Worm (Caenorhabditis elegans) whole organism, L3 larva: ENCODE measurements around the gene Y42G9A.2.
A peak's percentile ranks its signal among the peaks of the same experiment; 100 is the strongest.

ENCODE experiments used
- ZK546.5 ChIP-seq: sonication (generic microtip); optimal IDR thresholded peaks from 2 replicates; lab custom pipeline; 2017; ENCODE audit warnings: missing biosample characterization, missing genetic modification characterization
- aly-2 ChIP-seq: fragments of 150-350 bp; optimal IDR thresholded peaks from 2 replicates; lab custom pipeline; 2014; ENCODE audit warnings: missing biosample characterization, missing genetic modification characterization
- ama-1 ChIP-seq: fragments of 150-350 bp; optimal IDR thresholded peaks from 2 replicates; lab custom pipeline; 2018
- ceh-16 ChIP-seq: sonication (generic microtip); optimal IDR thresholded peaks from 2 replicates; lab custom pipeline; 2017; ENCODE audit warnings: missing biosample characterization, missing genetic modification characterization
- ceh-28 ChIP-seq: fragments of 150-350 bp; optimal IDR thresholded peaks from 2 replicates; lab custom pipeline; 2014; ENCODE audit warnings: missing biosample characterization, missing genetic modification reagents, missing genetic modification characterization
- ceh-82 ChIP-seq: fragments of 150-350 bp; optimal IDR thresholded peaks from 2 replicates; lab custom pipeline; 2014; ENCODE audit warnings: missing biosample characterization, missing genetic modification characterization
- ceh-9 ChIP-seq: sonication (generic microtip); optimal IDR thresholded peaks from 2 replicates; lab custom pipeline; 2018; ENCODE audit warnings: missing biosample characterization, missing genetic modification characterization
- daf-12 ChIP-seq: fragments of 150-350 bp; optimal IDR thresholded peaks from 2 replicates; lab custom pipeline; 2014; ENCODE audit warnings: missing biosample characterization, missing genetic modification reagents, missing genetic modification characterization
- egl-27 ChIP-seq: sonication (generic microtip); optimal IDR thresholded peaks from 4 replicates; lab custom pipeline; 2017; ENCODE audit warnings: missing biosample characterization, missing genetic modification reagents, missing genetic modification characterization
- egl-5 ChIP-seq: fragments of 150-350 bp; optimal IDR thresholded peaks from 2 replicates; lab custom pipeline; 2017; ENCODE audit warnings: missing biosample characterization, missing genetic modification reagents, missing genetic modification characterization, inconsistent platforms
- elt-1 ChIP-seq: fragments of 150-350 bp; optimal IDR thresholded peaks from 2 replicates; lab custom pipeline; 2014; ENCODE audit warnings: missing biosample characterization, missing genetic modification characterization
- elt-2 ChIP-seq: sonication (generic microtip); optimal IDR thresholded peaks from 2 replicates; lab custom pipeline; 2016; ENCODE audit warnings: missing genetic modification reagents, mild to moderate bottlenecking, missing genetic modification characterization, missing compliant biosample characterization
- elt-3 ChIP-seq, 3 experiments: fragments of 150-350 bp in 1 of 3; sonication (generic microtip) in 2 of 3; optimal IDR thresholded peaks; 2 replicates in 2 of 3; 4 replicates in 1 of 3; lab custom pipeline; 2014 to 2017; ENCODE audit warnings: missing biosample characterization in 3 of 3, missing genetic modification characterization in 3 of 3
- fkh-10 ChIP-seq: sonication (generic microtip); optimal IDR thresholded peaks from 2 replicates; lab custom pipeline; 2017; ENCODE audit warnings: missing biosample characterization, missing genetic modification reagents, missing genetic modification characterization
- fkh-2 ChIP-seq: fragments of 150-350 bp; optimal IDR thresholded peaks from 2 replicates; lab custom pipeline; 2014; ENCODE audit warnings: missing biosample characterization, missing genetic modification reagents, missing genetic modification characterization
- fos-1 ChIP-seq: fragments of 150-350 bp; optimal IDR thresholded peaks from 2 replicates; lab custom pipeline; 2014; ENCODE audit warnings: missing biosample characterization, missing genetic modification characterization
- jun-1 ChIP-seq: fragments of 150-350 bp; optimal IDR thresholded peaks from 2 replicates; lab custom pipeline; 2014; ENCODE audit warnings: missing biosample characterization, missing genetic modification reagents, missing genetic modification characterization
- lin-15B ChIP-seq: fragments of 150-350 bp; optimal IDR thresholded peaks from 2 replicates; lab custom pipeline; 2014; ENCODE audit warnings: missing biosample characterization, missing genetic modification characterization
- lin-39 ChIP-seq: fragments of 150-350 bp; optimal IDR thresholded peaks from 2 replicates; lab custom pipeline; 2018; ENCODE audit warnings: missing biosample characterization, missing genetic modification reagents, missing genetic modification characterization
- lsy-12 ChIP-seq: sonication (generic microtip); optimal IDR thresholded peaks from 2 replicates; lab custom pipeline; 2016; ENCODE audit warnings: mild to moderate bottlenecking, missing genetic modification characterization, missing compliant biosample characterization
- mdl-1 ChIP-seq: fragments of 150-350 bp; optimal IDR thresholded peaks from 2 replicates; lab custom pipeline; 2014; ENCODE audit warnings: missing biosample characterization, missing genetic modification characterization
- mml-1 ChIP-seq: fragments of 150-350 bp; sonication (generic microtip); optimal IDR thresholded peaks from 3 replicates; lab custom pipeline; 2014; ENCODE audit warnings: missing biosample characterization, missing genetic modification characterization
- nhr-11 ChIP-seq: fragments of 150-350 bp; optimal IDR thresholded peaks from 2 replicates; lab custom pipeline; 2014; ENCODE audit warnings: missing biosample characterization, missing genetic modification characterization
- nhr-12 ChIP-seq: fragments of 150-350 bp; optimal IDR thresholded peaks from 2 replicates; lab custom pipeline; 2014; ENCODE audit warnings: missing biosample characterization, missing genetic modification characterization
- nhr-23 ChIP-seq: fragments of 150-350 bp; optimal IDR thresholded peaks from 2 replicates; lab custom pipeline; 2014; ENCODE audit warnings: missing biosample characterization, missing genetic modification reagents, missing genetic modification characterization
- nhr-25 ChIP-seq: sonication (generic microtip); optimal IDR thresholded peaks from 2 replicates; lab custom pipeline; 2017; ENCODE audit warnings: missing biosample characterization, missing genetic modification characterization
- nhr-28 ChIP-seq: fragments of 150-350 bp; optimal IDR thresholded peaks from 2 replicates; lab custom pipeline; 2014; ENCODE audit warnings: missing biosample characterization, missing genetic modification characterization
- nhr-43 ChIP-seq: sonication (generic microtip); optimal IDR thresholded peaks from 2 replicates; lab custom pipeline; 2016; ENCODE audit warnings: mild to moderate bottlenecking, missing genetic modification characterization, missing compliant biosample characterization; ENCODE audit not compliant: poor library complexity, severe bottlenecking
- nhr-67 ChIP-seq: fragments of 150-350 bp; optimal IDR thresholded peaks from 2 replicates; lab custom pipeline; 2014; ENCODE audit warnings: missing biosample characterization, missing genetic modification characterization
- nhr-76 ChIP-seq: fragments of 150-350 bp; sonication (generic microtip); optimal IDR thresholded peaks from 5 replicates; lab custom pipeline; 2014; ENCODE audit warnings: missing biosample characterization, missing genetic modification characterization
- nhr-77 ChIP-seq: fragments of 150-350 bp; optimal IDR thresholded peaks from 2 replicates; lab custom pipeline; 2014; ENCODE audit warnings: missing biosample characterization, missing genetic modification characterization
- pha-4 ChIP-seq: fragments of 150-350 bp; optimal IDR thresholded peaks from 2 replicates; lab custom pipeline; 2014; ENCODE audit warnings: missing biosample characterization, missing genetic modification reagents, missing genetic modification characterization
- pqm-1 ChIP-seq: fragments of 150-350 bp; optimal IDR thresholded peaks from 2 replicates; lab custom pipeline; 2017; ENCODE audit warnings: missing biosample characterization, missing genetic modification characterization, inconsistent platforms
- sea-2 ChIP-seq: fragments of 150-350 bp; sonication (generic microtip); optimal IDR thresholded peaks from 4 replicates; lab custom pipeline; 2014; ENCODE audit warnings: missing biosample characterization, missing genetic modification reagents, missing genetic modification characterization
- skn-1 ChIP-seq: fragments of 150-350 bp; optimal IDR thresholded peaks from 2 replicates; lab custom pipeline; 2014; ENCODE audit warnings: missing biosample characterization, missing genetic modification characterization
- snpc-4 ChIP-seq: fragments of 150-350 bp; optimal IDR thresholded peaks from 2 replicates; lab custom pipeline; 2014; ENCODE audit warnings: missing biosample characterization, missing genetic modification characterization
- tbx-2 ChIP-seq: sonication (generic microtip); optimal IDR thresholded peaks from 2 replicates; lab custom pipeline; 2016; ENCODE audit warnings: mild to moderate bottlenecking, missing genetic modification characterization, missing compliant biosample characterization
- unc-62 ChIP-seq: fragments of 150-350 bp; sonication (generic microtip); optimal IDR thresholded peaks from 4 replicates; lab custom pipeline; 2014; ENCODE audit warnings: missing biosample characterization, missing genetic modification reagents, missing genetic modification characterization
- ztf-11 ChIP-seq: fragments of 150-350 bp; optimal IDR thresholded peaks from 2 replicates; lab custom pipeline; 2014; ENCODE audit warnings: missing biosample characterization, missing genetic modification characterization

Gene Y42G9A.2

DNA sequence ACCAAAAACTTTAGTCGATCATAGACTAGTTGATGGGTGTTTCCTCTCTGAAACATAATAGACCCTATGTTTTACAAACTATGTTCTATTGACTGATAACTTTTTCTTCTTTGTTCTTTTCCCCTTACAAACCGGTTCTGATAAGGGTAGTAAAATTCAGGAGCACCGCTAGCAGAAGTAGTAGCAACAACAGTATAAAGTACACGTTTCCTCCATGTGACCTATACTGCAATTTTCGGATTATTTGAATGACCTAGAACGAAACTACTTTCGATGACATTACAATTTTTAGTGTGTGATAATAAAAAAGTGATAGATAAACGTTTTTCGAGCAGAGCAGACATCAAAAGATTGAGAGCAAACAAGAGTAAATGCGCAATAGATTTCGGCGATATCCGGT, 32.3 kb downstream of the Y42G9A.2 start:
- TF ChIP-seq nhr-23 (tag; lab: Kevin White, UChicago) (no peak), ZK546.5 (no peak), egl-5 (no peak), skn-1 (peak; percentile 66), lin-15B (no peak), nhr-25 (tag; lab: Kevin White, UChicago) (no peak), mml-1 (tag; lab: Kevin White, UChicago) (no peak), ztf-11 (tag; lab: Kevin White, UChicago) (no peak), jun-1 (tag; lab: Kevin White, UChicago) (peak; percentile 51), nhr-28 (no peak), nhr-12 (tag; lab: Kevin White, UChicago) (no peak), daf-12 (tag; lab: Kevin White, UChicago) (no peak), tbx-2 (tag; lab: Kevin White, UChicago) (no peak), elt-2 (peak; percentile 96), nhr-43 (tag; lab: Kevin White, UChicago) (no peak), ceh-9 (tag; lab: Kevin White, UChicago) (no peak), ceh-16 (tag; lab: Kevin White, UChicago) (no peak), elt-3 (tag; optimal IDR thresholded peaks at IDR 0.05; lab: Kevin White, UChicago) (no peak), lsy-12 (tag; lab: Kevin White, UChicago) (no peak), elt-1 (tag; lab: Kevin White, UChicago) (no peak), fkh-10 (GFP tag; lab: Kevin White, UChicago) (no peak), aly-2 (no peak), nhr-77 (no peak), lin-39 (tag; lab: Kevin White, UChicago) (no peak), sea-2 (no peak), snpc-4 (tag; lab: Kevin White, UChicago) (no peak), fos-1 (tag; lab: Kevin White, UChicago) (no peak), pha-4 (tag; lab: Kevin White, UChicago) (peak; percentile 55), ceh-28 (no peak), nhr-11 (tag; lab: Kevin White, UChicago) (no peak), fkh-2 (tag; lab: Kevin White, UChicago) (no peak), mdl-1 (tag; lab: Kevin White, UChicago) (no peak), pqm-1 (tag; lab: Kevin White, UChicago) (peak; percentile 87), egl-27 (tag; lab: Kevin White, UChicago) (no peak), nhr-67 (tag; lab: Kevin White, UChicago) (no peak), unc-62 (GFP tag; lab: Kevin White, UChicago) (no peak)

DNA sequence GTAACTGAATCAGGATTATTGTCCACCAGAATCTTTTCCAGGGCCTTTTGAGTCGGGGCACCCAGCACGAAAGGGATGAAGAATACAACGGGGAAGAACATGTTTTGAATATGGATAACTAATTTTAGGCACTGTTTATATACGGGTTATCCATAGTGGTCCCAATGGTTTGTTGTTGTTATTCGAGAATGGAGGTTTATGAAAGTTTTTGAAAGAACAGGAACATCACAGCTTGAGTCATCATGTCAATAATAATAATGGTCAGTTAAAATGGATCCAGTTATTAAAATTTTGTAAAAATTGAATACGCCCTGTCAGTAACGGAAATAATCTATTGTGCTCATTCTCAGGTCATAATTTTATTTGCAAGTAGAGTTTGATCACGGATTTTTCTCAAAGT, 35.1 kb downstream of the Y42G9A.2 start, which contains the start of gene nas-28:
nas-28 (minus strand) TSS at position 101 of the 400 bp plus-strand sequence.
- TF ChIP-seq ztf-11 (tag; lab: Kevin White, UChicago) (no peak), nhr-11 (tag; lab: Kevin White, UChicago) (no peak), nhr-43 (tag; lab: Kevin White, UChicago) (no peak)

DNA sequence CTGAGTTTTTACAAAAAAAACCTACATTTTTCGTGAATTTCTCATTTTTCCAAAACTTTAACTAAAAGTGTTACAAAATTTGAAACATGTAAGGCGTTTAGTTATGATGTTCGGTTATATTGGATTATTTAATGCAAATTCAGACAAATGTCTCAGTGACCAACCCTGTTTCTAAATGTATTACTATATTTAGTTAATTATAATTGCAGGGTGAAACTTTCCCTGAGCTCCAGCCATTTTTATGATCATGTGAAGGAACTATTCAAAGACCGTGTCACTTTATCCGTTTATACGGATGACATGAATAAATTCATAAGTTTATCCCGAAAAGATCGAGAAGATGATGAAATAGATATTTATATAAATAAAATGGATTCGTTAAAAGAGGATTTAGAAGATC, 42.8 kb downstream of the Y42G9A.2 start, which contains the start of gene C23G10.5:
C23G10.5 (plus strand) TSS at position 301 of the 400 bp plus-strand sequence.
- TF ChIP-seq nhr-77: no peak
- no peak for TF ChIP-seq elt-2
- no peak for TF ChIP-seq nhr-25 (tag; lab: Kevin White, UChicago)
- no peak for TF ChIP-seq aly-2
- TF ChIP-seq ceh-28: no peak
- no peak for TF ChIP-seq mml-1 (tag; lab: Kevin White, UChicago)
- no peak for TF ChIP-seq ceh-82
- no peak for TF ChIP-seq jun-1 (tag; lab: Kevin White, UChicago)
- no peak for TF ChIP-seq lsy-12 (tag; lab: Kevin White, UChicago)
- no peak for TF ChIP-seq tbx-2 (tag; lab: Kevin White, UChicago)
- TF ChIP-seq nhr-76 (tag; lab: Kevin White, UChicago): no peak
- no peak for TF ChIP-seq egl-27 (tag; lab: Kevin White, UChicago)
- no peak for TF ChIP-seq ceh-16 (tag; lab: Kevin White, UChicago)
- TF ChIP-seq sea-2: no peak
- TF ChIP-seq ama-1 (lab: Kevin White, UChicago): no peak
- no peak for TF ChIP-seq snpc-4 (tag; lab: Kevin White, UChicago)
- no peak for TF ChIP-seq nhr-28
- TF ChIP-seq nhr-11 (tag; lab: Kevin White, UChicago): no peak
- no peak for TF ChIP-seq skn-1
